Fruit fly (Drosophila melanogaster) whole organism, embryonic: ENCODE data around the gene mbm.

ENCODE experiments used
- CG10147 ChIP-seq: fragments of 200-800 bp; sonication (Bioruptor generic); optimal IDR thresholded peaks from 2 replicates; lab custom pipeline; 2019; ENCODE audit warnings: missing biosample characterization, mild to moderate bottlenecking, missing genetic modification characterization, moderate library complexity
- CG10431 ChIP-seq: fragments of 200-800 bp; sonication (Bioruptor generic); optimal IDR thresholded peaks from 3 replicates; lab custom pipeline; 2018; ENCODE audit warnings: missing biosample characterization, mild to moderate bottlenecking, missing genetic modification characterization
- CG12391 ChIP-seq: fragments of 200-800 bp; sonication (Bioruptor generic); optimal IDR thresholded peaks from 3 replicates; lab custom pipeline; 2018; ENCODE audit warnings: missing biosample characterization, mild to moderate bottlenecking, missing genetic modification characterization, moderate library complexity
- CG13624 ChIP-seq: fragments of 200-800 bp; sonication (Bioruptor generic); optimal IDR thresholded peaks from 2 replicates; lab custom pipeline; 2016; ENCODE audit warnings: missing biosample characterization, missing genetic modification characterization
- CG15269 ChIP-seq: fragments of 200-800 bp; sonication (Bioruptor generic); optimal IDR thresholded peaks from 2 replicates; lab custom pipeline; 2018; ENCODE audit warnings: missing biosample characterization, mild to moderate bottlenecking, missing genetic modification characterization, moderate library complexity
- CG18262 ChIP-seq: fragments of 200-800 bp; optimal IDR thresholded peaks from 3 replicates; lab custom pipeline; 2019; ENCODE audit warnings: missing biosample characterization, mild to moderate bottlenecking, missing genetic modification characterization, moderate library complexity
- CG2116 ChIP-seq: fragments of 200-800 bp; sonication (Bioruptor generic); optimal IDR thresholded peaks from 3 replicates; lab custom pipeline; 2018; ENCODE audit warnings: missing biosample characterization, mild to moderate bottlenecking, missing genetic modification characterization
- CG2199 ChIP-seq: fragments of 200-800 bp; sonication (Bioruptor generic); IDR thresholded peaks from 3 replicates; pipeline ENCODE4 v1.3.6; 2022; ENCODE audit warnings: missing biosample characterization, missing genetic modification characterization
- CG2678 ChIP-seq: fragments of 200-800 bp; sonication (Bioruptor generic); optimal IDR thresholded peaks from 3 replicates; lab custom pipeline; 2019; ENCODE audit warnings: missing biosample characterization, mild to moderate bottlenecking, missing genetic modification characterization, moderate library complexity
- CG42726 ChIP-seq: fragments of 200-800 bp; sonication (Bioruptor generic); IDR thresholded peaks from 2 replicates; pipeline ENCODE4 v1.3.6; 2022; ENCODE audit warnings: missing biosample characterization, missing genetic modification characterization; ENCODE audit not compliant: partially characterized antibody
- CG4404 ChIP-seq: fragments of 200-800 bp; sonication (Bioruptor generic); IDR thresholded peaks from 2 replicates; pipeline ENCODE4 v1.3.6; 2022; ENCODE audit warnings: missing biosample characterization, missing genetic modification characterization
- CG4424 ChIP-seq: fragments of 200-800 bp; sonication (Bioruptor generic); optimal IDR thresholded peaks from 3 replicates; lab custom pipeline; 2016; ENCODE audit warnings: missing biosample characterization, missing genetic modification characterization
- CG4854 ChIP-seq: fragments of 200-800 bp; sonication (Bioruptor generic); optimal IDR thresholded peaks from 2 replicates; lab custom pipeline; 2016; ENCODE audit warnings: missing biosample characterization, missing genetic modification characterization, inconsistent platforms
- CG5245 ChIP-seq: fragments of 200-800 bp; sonication (Bioruptor generic); optimal IDR thresholded peaks from 3 replicates; lab custom pipeline; 2016; ENCODE audit warnings: missing biosample characterization, missing genetic modification characterization
- CG6654 ChIP-seq: fragments of 200-800 bp; sonication (Bioruptor generic); optimal IDR thresholded peaks from 2 replicates; lab custom pipeline; 2017; ENCODE audit warnings: missing biosample characterization, mild to moderate bottlenecking, missing genetic modification characterization
- CG6683 ChIP-seq: fragments of 200-800 bp; sonication (Bioruptor generic); optimal IDR thresholded peaks from 2 replicates; lab custom pipeline; 2017; ENCODE audit warnings: missing biosample characterization, mild to moderate bottlenecking, missing genetic modification characterization, missing genetic modification reagents
- CTCF ChIP-seq: fragments of 200-800 bp; sonication (Bioruptor generic); optimal IDR thresholded peaks from 2 replicates; lab custom pipeline; 2017; ENCODE audit warnings: missing biosample characterization, mild to moderate bottlenecking, missing genetic modification characterization, moderate library complexity
- CkIIα-i1 ChIP-seq: fragments of 200-800 bp; sonication (Bioruptor generic); IDR thresholded peaks from 2 replicates; pipeline ENCODE4 v1.3.6; 2022; ENCODE audit warnings: missing biosample characterization, missing genetic modification characterization
- ERR ChIP-seq: fragments of 200-800 bp; sonication (Bioruptor generic); optimal IDR thresholded peaks from 2 replicates; lab custom pipeline; 2016; ENCODE audit warnings: missing biosample characterization, missing genetic modification characterization
- HmgZ ChIP-seq: fragments of 200-800 bp; sonication (Bioruptor generic); optimal IDR thresholded peaks from 2 replicates; lab custom pipeline; 2018; ENCODE audit warnings: missing biosample characterization, mild to moderate bottlenecking, missing genetic modification characterization
- Kr ChIP-seq: fragments of 200-800 bp; sonication (Bioruptor generic); optimal IDR thresholded peaks from 2 replicates; lab custom pipeline; 2017; ENCODE audit warnings: missing biosample characterization, mild to moderate bottlenecking, missing genetic modification characterization
- MESR4 ChIP-seq: fragments of 200-800 bp; sonication (Bioruptor generic); optimal IDR thresholded peaks from 2 replicates; lab custom pipeline; 2018; ENCODE audit warnings: missing biosample characterization, mild to moderate bottlenecking, missing genetic modification characterization, moderate library complexity
- Mad ChIP-seq: fragments of 200-800 bp; sonication (Bioruptor generic); optimal IDR thresholded peaks from 2 replicates; lab custom pipeline; 2016; ENCODE audit warnings: missing biosample characterization, missing genetic modification characterization
- Nf-YB ChIP-seq: fragments of 200-800 bp; sonication (Bioruptor generic); optimal IDR thresholded peaks from 3 replicates; lab custom pipeline; 2019; ENCODE audit warnings: missing biosample characterization, mild to moderate bottlenecking, missing genetic modification characterization, moderate library complexity
- NfI ChIP-seq: fragments of 200-800 bp; sonication (Bioruptor generic); optimal IDR thresholded peaks from 3 replicates; lab custom pipeline; 2018; ENCODE audit warnings: missing biosample characterization, mild to moderate bottlenecking, missing genetic modification characterization, moderate library complexity
- Trl ChIP-seq, 3 experiments: fragments of >200 bp in 2 of 3; fragments of 200-800 bp in 1 of 3; sonication (Bioruptor generic) in 1 of 3; optimal IDR thresholded peaks; 2 replicates in 1 of 3; 3 replicates in 2 of 3; lab custom pipeline; 2016 to 2017; ENCODE audit warnings: missing biosample characterization in 1 of 3, missing genetic modification characterization in 1 of 3
- chinmo ChIP-seq: fragments of 200-800 bp; sonication (Bioruptor generic); IDR thresholded peaks from 4 replicates; pipeline ENCODE4 v1.3.6; 2022; ENCODE audit warnings: missing biosample characterization, missing genetic modification characterization; ENCODE audit not compliant: partially characterized antibody
- chn ChIP-seq: fragments of 200-800 bp; sonication (Bioruptor generic); optimal IDR thresholded peaks from 2 replicates; lab custom pipeline; 2016; ENCODE audit warnings: missing biosample characterization, missing genetic modification characterization
- cwo ChIP-seq: fragments of 200-800 bp; sonication (Bioruptor generic); optimal IDR thresholded peaks from 3 replicates; lab custom pipeline; 2017; ENCODE audit warnings: missing biosample characterization, missing genetic modification characterization, mild to moderate bottlenecking, moderate library complexity, missing genetic modification reagents
- dm ChIP-seq: fragments of 200-800 bp; sonication (Bioruptor generic); optimal IDR thresholded peaks from 3 replicates; lab custom pipeline; 2016; ENCODE audit warnings: missing biosample characterization, missing genetic modification characterization
- dmrt99B ChIP-seq: fragments of 200-800 bp; sonication (Bioruptor generic); optimal IDR thresholded peaks from 2 replicates; lab custom pipeline; 2018; ENCODE audit warnings: missing biosample characterization, mild to moderate bottlenecking, missing genetic modification characterization, moderate library complexity
- eyg ChIP-seq: fragments of 200-800 bp; sonication (Bioruptor generic); optimal IDR thresholded peaks from 3 replicates; lab custom pipeline; 2016; ENCODE audit warnings: missing biosample characterization, missing genetic modification characterization
- grn ChIP-seq: fragments of 200-800 bp; sonication (Bioruptor generic); optimal IDR thresholded peaks from 3 replicates; lab custom pipeline; 2017; ENCODE audit warnings: missing biosample characterization, missing genetic modification characterization
- her ChIP-seq: fragments of 200-800 bp; sonication (Bioruptor generic); optimal IDR thresholded peaks from 2 replicates; lab custom pipeline; 2016; ENCODE audit warnings: missing biosample characterization, missing genetic modification characterization
- inv ChIP-seq: fragments of 200-800 bp; sonication (Bioruptor generic); IDR thresholded peaks from 2 replicates; pipeline ENCODE4 v1.3.6; 2022; ENCODE audit warnings: missing biosample characterization, missing genetic modification characterization; ENCODE audit not compliant: partially characterized antibody
- jing ChIP-seq: fragments of 200-800 bp; sonication (Bioruptor generic); optimal IDR thresholded peaks from 2 replicates; lab custom pipeline; 2018; ENCODE audit warnings: missing biosample characterization, mild to moderate bottlenecking, missing genetic modification characterization
- kah ChIP-seq: fragments of 200-800 bp; sonication (Bioruptor generic); optimal IDR thresholded peaks from 2 replicates; lab custom pipeline; 2018; ENCODE audit warnings: missing biosample characterization, mild to moderate bottlenecking, missing genetic modification characterization
- kni ChIP-seq: fragments of 200-800 bp; sonication (Bioruptor generic); optimal IDR thresholded peaks from 3 replicates; lab custom pipeline; 2017; ENCODE audit warnings: mild to moderate bottlenecking, missing biosample characterization, missing genetic modification reagents, missing genetic modification characterization
- maf-S ChIP-seq: fragments of 200-800 bp; sonication (Bioruptor generic); optimal IDR thresholded peaks from 2 replicates; lab custom pipeline; 2016; ENCODE audit warnings: missing biosample characterization, missing genetic modification characterization
- odd ChIP-seq: fragments of 200-800 bp; sonication (Bioruptor generic); optimal IDR thresholded peaks from 2 replicates; lab custom pipeline; 2017; ENCODE audit warnings: missing biosample characterization, mild to moderate bottlenecking, missing genetic modification characterization
- sens ChIP-seq: fragments of 200-800 bp; sonication (Bioruptor generic); peaks from one replicate; lab custom pipeline; 2016; ENCODE audit warnings: missing biosample characterization, missing genetic modification characterization
- sim ChIP-seq: fragments of 200-800 bp; sonication (Bioruptor generic); IDR thresholded peaks from 2 replicates; pipeline ENCODE4 v1.3.6; 2022; ENCODE audit warnings: missing biosample characterization, missing genetic modification characterization
- so ChIP-seq: fragments of 200-800 bp; sonication (Bioruptor generic); IDR thresholded peaks from 3 replicates; pipeline ENCODE4 v1.3.6; 2022; ENCODE audit warnings: missing biosample characterization, missing genetic modification characterization
- sug ChIP-seq: fragments of 200-800 bp; optimal IDR thresholded peaks from 2 replicates; lab custom pipeline; 2019; ENCODE audit warnings: missing biosample characterization, mild to moderate bottlenecking, missing genetic modification characterization, moderate library complexity
- tgo ChIP-seq: fragments of 200-800 bp; sonication (Bioruptor generic); IDR thresholded peaks from 3 replicates; pipeline ENCODE4 v1.3.6; 2022; ENCODE audit warnings: missing biosample characterization, missing genetic modification characterization
- tin ChIP-seq: fragments of 200-800 bp; sonication (Bioruptor generic); optimal IDR thresholded peaks from 3 replicates; lab custom pipeline; 2016; ENCODE audit warnings: missing biosample characterization, missing genetic modification characterization
- trem ChIP-seq: fragments of 200-800 bp; optimal IDR thresholded peaks from 3 replicates; lab custom pipeline; 2019; ENCODE audit warnings: missing biosample characterization, mild to moderate bottlenecking, missing genetic modification characterization, moderate library complexity
- wor ChIP-seq: fragments of 200-800 bp; sonication (Bioruptor generic); IDR thresholded peaks from 2 replicates; pipeline ENCODE4 v1.3.6; 2022; ENCODE audit warnings: missing biosample characterization, missing genetic modification characterization
- yki ChIP-seq: fragments of >200 bp; optimal IDR thresholded peaks from 3 replicates; lab custom pipeline; 2018
- zf30C ChIP-seq: fragments of 200-800 bp; sonication (Bioruptor generic); optimal IDR thresholded peaks from 3 replicates; lab custom pipeline; 2018; ENCODE audit warnings: missing biosample characterization, mild to moderate bottlenecking, missing genetic modification characterization

Gene mbm

DNA sequence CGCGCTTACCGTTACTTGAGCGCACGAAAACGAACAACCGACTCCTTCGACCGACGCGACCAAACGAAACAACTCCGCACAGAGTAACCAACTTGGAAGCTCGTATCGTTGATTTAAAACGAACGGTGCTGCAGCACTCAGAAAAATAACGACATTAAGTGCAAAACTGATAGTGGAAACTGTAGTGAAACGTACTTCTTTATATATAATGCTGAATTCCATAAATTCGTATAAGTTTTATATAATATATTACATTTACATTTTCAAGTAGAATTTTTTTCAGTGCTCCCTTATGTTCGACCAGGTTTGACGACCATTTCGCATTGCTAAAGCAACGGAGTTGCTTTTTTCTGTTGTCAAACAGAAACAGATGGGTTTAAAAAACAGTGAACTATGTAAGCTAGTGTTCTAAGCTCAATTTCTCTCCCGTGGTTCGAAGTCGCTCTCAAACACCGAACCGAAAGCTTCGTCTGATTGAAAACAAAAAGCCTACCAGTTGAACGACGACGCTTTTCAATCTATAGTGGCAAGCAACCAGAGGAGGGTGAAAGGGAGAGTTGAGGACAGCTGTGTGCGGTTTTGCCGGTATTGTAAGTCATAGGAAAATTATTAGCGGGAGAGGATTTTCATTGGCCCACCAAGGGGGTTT is 6.0 kb downstream of the mbm start, which contains the start of gene CG17075 (continued):
- peak; percentile 96 for TF ChIP-seq CG10147 (GFP tag; lab: Kevin White, UChicago)
- TF ChIP-seq Nf-YB (GFP tag; lab: Kevin White, UChicago), result peak; percentile 72
- TF ChIP-seq CG6654 (GFP tag; lab: Kevin White, UChicago), result peak; percentile 73
- peak; percentile 69 for TF ChIP-seq CG13624 (GFP tag; lab: Kevin White, UChicago)
- TF ChIP-seq trem (tag; lab: Kevin White, UChicago), result peak; percentile 78
- peak; percentile 38 for TF ChIP-seq eyg (GFP tag; lab: Kevin White, UChicago)
- peak; percentile 96 for TF ChIP-seq sens (GFP tag; lab: Kevin White, UChicago)
- TF ChIP-seq ERR (GFP tag; lab: Kevin White, UChicago), result peak; percentile 69
- TF ChIP-seq CG15269 (tag; lab: Kevin White, UChicago), result peak; percentile 97
- peak; percentile 31 for TF ChIP-seq dm (GFP tag; lab: Kevin White, UChicago)
- TF ChIP-seq CG12391, result peak; percentile 96
- TF ChIP-seq CG4404 (GFP tag; lab: Robert Waterston, UW), result peak; percentile 76
- TF ChIP-seq sug (tag; lab: Kevin White, UChicago), result peak; percentile 88
- peak; percentile 62 for TF ChIP-seq maf-S (GFP tag; lab: Kevin White, UChicago)
- TF ChIP-seq MESR4 (GFP tag; lab: Kevin White, UChicago), result peak; percentile 27
- TF ChIP-seq chn (GFP tag; lab: Kevin White, UChicago), result peak; percentile 83
- TF ChIP-seq CG2116, result peak; percentile 57
- peak; percentile 88 for TF ChIP-seq jing
- TF ChIP-seq chinmo, result no peak
- TF ChIP-seq sim, result peak; percentile 53; the same call in 1 of the 2 replicates
- peak; percentile 95 for TF ChIP-seq CG6683 (GFP tag; lab: Kevin White, UChicago)
- peak in 1 of 2 experiments; percentile 20 for TF ChIP-seq Trl (optimal IDR thresholded peaks at IDR 0.05; lab: Kevin White, UChicago)
- TF ChIP-seq Trl (GFP tag; optimal IDR thresholded peaks at IDR 0.05; lab: Kevin White, UChicago), result peak; percentile 65
- peak; percentile 38 for TF ChIP-seq kni (GFP tag; lab: Kevin White, UChicago)
- peak; percentile 95 for TF ChIP-seq NfI
- TF ChIP-seq Kr (GFP tag; lab: Kevin White, UChicago), result no peak
- TF ChIP-seq CG4854 (GFP tag; lab: Kevin White, UChicago), result peak; percentile 90
- peak; percentile 89 for TF ChIP-seq CG18262
- no peak for TF ChIP-seq yki (lab: Kevin White, UChicago)
- TF ChIP-seq cwo (GFP tag; lab: Kevin White, UChicago), result peak; percentile 94
- peak; percentile 71; the same call in 1 of the 2 replicates for TF ChIP-seq CkIIα-i1 (GFP tag; lab: Robert Waterston, UW)
- TF ChIP-seq CG10431 (GFP tag; lab: Kevin White, UChicago), result peak; percentile 40
- TF ChIP-seq odd (GFP tag; lab: Kevin White, UChicago), result peak; percentile 90
- TF ChIP-seq HmgZ (tag; lab: Kevin White, UChicago), result peak; percentile 95
- TF ChIP-seq CG2199 (GFP tag; lab: Robert Waterston, UW), result peak; percentile 81; the same call in 2 of the 3 replicates
- peak; percentile 81 for TF ChIP-seq Mad
- TF ChIP-seq wor, result peak; percentile 90
- TF ChIP-seq CG5245, result peak; percentile 92
- peak; percentile 43 for TF ChIP-seq CTCF (GFP tag; lab: Kevin White, UChicago)
- peak; percentile 73 for TF ChIP-seq kah (GFP tag; lab: Kevin White, UChicago)
- TF ChIP-seq her (GFP tag; lab: Kevin White, UChicago), result peak; percentile 33
- peak; percentile 92 for TF ChIP-seq CG4424 (GFP tag; lab: Kevin White, UChicago)
- peak; percentile 96 for TF ChIP-seq tgo (GFP tag; lab: Robert Waterston, UW)
- TF ChIP-seq CG42726 (GFP tag; lab: Robert Waterston, UW), result no peak
- peak; percentile 77 for TF ChIP-seq zf30C (GFP tag; lab: Kevin White, UChicago)
- no peak for TF ChIP-seq grn (GFP tag; lab: Kevin White, UChicago)
- peak; percentile 97 for TF ChIP-seq CG2678 (tag; lab: Kevin White, UChicago)
- peak; percentile 93 for TF ChIP-seq so (GFP tag; lab: Robert Waterston, UW)
- TF ChIP-seq inv, result 0 out of 2 replicates have a peak, but pooled peaks have one; percentile 13
- TF ChIP-seq dmrt99B, result peak; percentile 98
- TF ChIP-seq tin (GFP tag; lab: Kevin White, UChicago), result peak; percentile 94
